Worm (Caenorhabditis elegans) whole organism, L1 larva: ENCODE data around the gene clec-34.

Experiments used
- aly-2 ChIP-seq: fragments of 150-350 bp; optimal IDR thresholded peaks from 2 replicates; lab custom pipeline; 2014; ENCODE audit warnings: missing biosample characterization, missing genetic modification characterization
- blmp-1 ChIP-seq: fragments of 150-350 bp; optimal IDR thresholded peaks from 2 replicates; lab custom pipeline; 2014; ENCODE audit warnings: missing biosample characterization, missing genetic modification characterization
- dpl-1 ChIP-seq, 3 experiments: fragments of 150-350 bp in 2 of 3; sonication (generic microtip) in 1 of 3; optimal IDR thresholded peaks; 2 replicates each; lab custom pipeline; 2014 to 2017; ENCODE audit warnings: missing biosample characterization in 3 of 3, missing genetic modification characterization in 3 of 3, missing genetic modification reagents in 3 of 3
- elt-3 ChIP-seq, 6 experiments: fragments of 150-350 bp in 1 of 6; sonication (generic microtip); optimal IDR thresholded peaks; 2 replicates each; lab custom pipeline; 2017 to 2018; ENCODE audit warnings: missing biosample characterization in 6 of 6, missing genetic modification characterization in 6 of 6, inconsistent platforms in 1 of 6
- hlh-4 ChIP-seq: sonication (generic microtip); optimal IDR thresholded peaks from 2 replicates; lab custom pipeline; 2016; ENCODE audit warnings: mild to moderate bottlenecking, missing genetic modification characterization, missing compliant biosample characterization
- lsy-2 ChIP-seq, 2 experiments: fragments of 150-350 bp; optimal IDR thresholded peaks; 2 replicates each; lab custom pipeline; 2014; ENCODE audit warnings: missing biosample characterization in 2 of 2, missing genetic modification characterization in 2 of 2
- snpc-4 ChIP-seq: fragments of 150-350 bp; optimal IDR thresholded peaks from 2 replicates; lab custom pipeline; 2014; ENCODE audit warnings: missing biosample characterization, missing genetic modification characterization
- tbx-2 ChIP-seq: sonication (generic microtip); optimal IDR thresholded peaks from 2 replicates; lab custom pipeline; 2016; ENCODE audit warnings: missing genetic modification characterization, missing compliant biosample characterization
- unc-86 ChIP-seq: sonication (generic microtip); optimal IDR thresholded peaks from 2 replicates; lab custom pipeline; 2016; ENCODE audit warnings: missing genetic modification characterization, missing compliant biosample characterization
- vab-15 ChIP-seq: sonication (generic microtip); optimal IDR thresholded peaks from 2 replicates; lab custom pipeline; 2017; ENCODE audit warnings: missing genotype, mild to moderate bottlenecking, missing genetic modification characterization, missing compliant biosample characterization
- ztf-11 ChIP-seq, 2 experiments: sonication (generic microtip); optimal IDR thresholded peaks; 2 replicates each; lab custom pipeline; 2016 to 2017; ENCODE audit warnings: missing genetic modification characterization in 2 of 2, missing biosample characterization in 1 of 2, missing compliant biosample characterization in 1 of 2

DNA sequence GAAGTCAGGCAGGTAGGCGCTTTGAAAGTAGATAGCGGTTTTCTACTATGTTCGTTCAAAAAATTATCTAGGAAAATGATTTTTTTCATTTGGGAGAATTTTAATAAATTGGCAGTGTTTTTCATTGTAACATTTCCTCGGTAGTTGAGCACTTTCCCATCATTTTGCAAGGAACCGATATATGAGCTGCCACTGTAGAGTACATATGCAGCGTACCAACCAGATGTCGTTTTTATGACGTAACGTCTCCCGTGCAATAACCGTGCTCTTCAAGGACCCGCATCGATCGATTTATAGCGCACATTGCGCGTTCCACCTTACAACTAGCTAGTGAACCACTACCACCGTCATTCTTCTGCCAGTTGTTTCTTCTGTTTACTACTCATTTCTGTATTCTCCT, 6.6 kb downstream of the clec-34 start, which contains the start of gene T25E12.6:
- TF ChIP-seq blmp-1 (no peak), tbx-2 (no peak), vab-15 (tag; lab: Kevin White, UChicago) (no peak), dpl-1 (GFP tag; optimal IDR thresholded peaks at IDR 0.05; lab: Kevin White, UChicago) (no peak), hlh-4 (no peak), elt-3 (tag; optimal IDR thresholded peaks at IDR 0.05; lab: Kevin White, UChicago) (no peak), aly-2 (tag; lab: Kevin White, UChicago) (no peak), lsy-2 (tag; optimal IDR thresholded peaks at IDR 0.05; lab: Kevin White, UChicago) (no peak), ztf-11 (tag; optimal IDR thresholded peaks at IDR 0.05; lab: Kevin White, UChicago) (no peak), snpc-4 (tag; lab: Kevin White, UChicago) (no peak), unc-86 (tag; lab: Kevin White, UChicago) (no peak)
